Fruit fly (Drosophila melanogaster): ENCODE results near the gene Prp31.

- no peak for TF ChIP-seq Hr96 (GFP tag; optimal IDR thresholded peaks at IDR 0.05)
- no peak for TF ChIP-seq kay (GFP tag; ENCODE audit: borderline replicate concordance)
- no peak for TF ChIP-seq pad (GFP tag; optimal IDR thresholded peaks at IDR 0.05)
- no peak for TF ChIP-seq bab1 (GFP tag; optimal IDR thresholded peaks at IDR 0.05)
- no peak for TF ChIP-seq Clk (GFP tag; optimal IDR thresholded peaks at IDR 0.05)
- no peak for TF ChIP-seq Mnt (GFP tag; optimal IDR thresholded peaks at IDR 0.05)
- TF ChIP-seq CG12768 (GFP tag; optimal IDR thresholded peaks at IDR 0.05): no peak
- no peak for TF ChIP-seq CG11617 (GFP tag; optimal IDR thresholded peaks at IDR 0.05)
- TF ChIP-seq tj (GFP tag; optimal IDR thresholded peaks at IDR 0.05): no peak
- TF ChIP-seq toe (GFP tag; optimal IDR thresholded peaks at IDR 0.05): no peak
Observed at dm6 chr3L:15192172-15192571, 33.3 kb downstream of the Prp31 start.
